Fruit fly (Drosophila melanogaster) whole organism, embryonic: ENCODE measurements around the gene Sec3.

Experiments used
- CG10321 ChIP-seq: fragments of 200-800 bp; sonication (Bioruptor generic); IDR thresholded peaks from 2 replicates; pipeline ENCODE4 v1.3.6; 2022; ENCODE audit warnings: missing biosample characterization, missing genetic modification characterization
- CG11456 ChIP-seq: fragments of 200-800 bp; sonication (Bioruptor generic); IDR thresholded peaks from 3 replicates; pipeline ENCODE4 v1.3.6; 2022; ENCODE audit warnings: missing biosample characterization, missing genetic modification characterization
- CG12104 ChIP-seq: fragments of 200-800 bp; sonication (Bioruptor generic); optimal IDR thresholded peaks from 3 replicates; lab custom pipeline; 2016; ENCODE audit warnings: missing biosample characterization, missing genetic modification characterization
- CG2202 ChIP-seq: fragments of 200-800 bp; sonication (Bioruptor generic); optimal IDR thresholded peaks from 2 replicates; lab custom pipeline; 2018; ENCODE audit warnings: missing biosample characterization, mild to moderate bottlenecking, missing genetic modification characterization
- CG32532 ChIP-seq: fragments of 200-800 bp; sonication (Bioruptor generic); IDR thresholded peaks from 2 replicates; pipeline ENCODE4 v1.3.6; 2022; ENCODE audit warnings: missing biosample characterization, missing genetic modification characterization
- CG32772 ChIP-seq: fragments of 200-800 bp; sonication (Bioruptor generic); IDR thresholded peaks from 2 replicates; pipeline ENCODE4 v1.3.6; 2022; ENCODE audit warnings: missing biosample characterization, missing genetic modification characterization
- CG4424 ChIP-seq: fragments of 200-800 bp; sonication (Bioruptor generic); optimal IDR thresholded peaks from 3 replicates; lab custom pipeline; 2016; ENCODE audit warnings: missing biosample characterization, missing genetic modification characterization
- CG6175 ChIP-seq: fragments of 200-800 bp; sonication (Bioruptor generic); IDR thresholded peaks from 3 replicates; pipeline ENCODE4 v1.3.6; 2022; ENCODE audit warnings: missing biosample characterization, missing genetic modification characterization
- CG6813 ChIP-seq: fragments of 200-800 bp; sonication (Bioruptor generic); optimal IDR thresholded peaks from 2 replicates; lab custom pipeline; 2017; ENCODE audit warnings: missing biosample characterization, missing genetic modification characterization, mild to moderate bottlenecking, moderate library complexity, missing genetic modification reagents
- CG8388 ChIP-seq: fragments of 200-800 bp; sonication (Bioruptor generic); optimal IDR thresholded peaks from 2 replicates; lab custom pipeline; 2019; ENCODE audit warnings: missing biosample characterization, mild to moderate bottlenecking, missing genetic modification characterization, moderate library complexity
- CG8924 ChIP-seq: fragments of 200-800 bp; optimal IDR thresholded peaks from 3 replicates; lab custom pipeline; 2019; ENCODE audit warnings: missing biosample characterization, mild to moderate bottlenecking, missing genetic modification characterization, moderate library complexity
- Dbx ChIP-seq: fragments of 200-800 bp; sonication (Bioruptor generic); IDR thresholded peaks from 3 replicates; pipeline ENCODE4 v1.3.6; 2022; ENCODE audit warnings: missing biosample characterization, missing genetic modification characterization
- Ets65A ChIP-seq: fragments of 200-800 bp; sonication (Bioruptor generic); peaks from one replicate; lab custom pipeline; 2016; ENCODE audit warnings: missing biosample characterization, missing genetic modification characterization
- Kr ChIP-seq: fragments of 200-800 bp; sonication (Bioruptor generic); optimal IDR thresholded peaks from 2 replicates; lab custom pipeline; 2017; ENCODE audit warnings: missing biosample characterization, mild to moderate bottlenecking, missing genetic modification characterization
- Lhr ChIP-seq: fragments of 200-800 bp; sonication (Bioruptor generic); optimal IDR thresholded peaks from 3 replicates; lab custom pipeline; 2017; ENCODE audit warnings: mild to moderate bottlenecking, missing biosample characterization, missing genetic modification reagents, missing genetic modification characterization
- Med ChIP-seq: fragments of 200-800 bp; sonication (Bioruptor generic); peaks from one replicate; lab custom pipeline; 2016; ENCODE audit warnings: missing biosample characterization, missing genetic modification characterization, mild to moderate bottlenecking, inconsistent platforms, moderate library complexity
- Oaz ChIP-seq: fragments of 200-800 bp; sonication (Bioruptor generic); IDR thresholded peaks from 2 replicates; pipeline ENCODE4 v1.3.6; 2022; ENCODE audit warnings: missing biosample characterization, missing genetic modification characterization
- Xrp1 ChIP-seq: fragments of 200-800 bp; sonication (Bioruptor generic); IDR thresholded peaks from 2 replicates; pipeline ENCODE4 v1.3.6; 2022; ENCODE audit warnings: missing biosample characterization, missing genetic modification characterization
- YL-1 ChIP-seq: fragments of 200-800 bp; sonication (Bioruptor generic); optimal IDR thresholded peaks from 3 replicates; lab custom pipeline; 2017; ENCODE audit warnings: missing biosample characterization, mild to moderate bottlenecking, missing genetic modification characterization
- abd-A ChIP-seq: fragments of 200-800 bp; sonication (Bioruptor generic); optimal IDR thresholded peaks from 3 replicates; lab custom pipeline; 2019; ENCODE audit warnings: missing biosample characterization, mild to moderate bottlenecking, missing genetic modification characterization, moderate library complexity
- ash1 ChIP-seq: fragments of 200-800 bp; sonication (Bioruptor generic); optimal IDR thresholded peaks from 2 replicates; lab custom pipeline; 2018; ENCODE audit warnings: missing biosample characterization, mild to moderate bottlenecking, missing genetic modification characterization
- ato ChIP-seq: fragments of 200-800 bp; sonication (Bioruptor generic); IDR thresholded peaks from 2 replicates; pipeline ENCODE4 v1.3.6; 2022; ENCODE audit warnings: missing biosample characterization, missing genetic modification characterization; ENCODE audit not compliant: partially characterized antibody
- chinmo ChIP-seq: fragments of 200-800 bp; sonication (Bioruptor generic); IDR thresholded peaks from 4 replicates; pipeline ENCODE4 v1.3.6; 2022; ENCODE audit warnings: missing biosample characterization, missing genetic modification characterization; ENCODE audit not compliant: partially characterized antibody
- crol ChIP-seq: fragments of 200-800 bp; sonication (Bioruptor generic); IDR thresholded peaks from 2 replicates; pipeline ENCODE4 v1.3.6; 2022; ENCODE audit warnings: missing biosample characterization, missing genetic modification characterization
- dimm ChIP-seq: fragments of 200-800 bp; sonication (Bioruptor generic); IDR thresholded peaks from 2 replicates; pipeline ENCODE4 v1.3.6; 2022; ENCODE audit warnings: missing biosample characterization, missing genetic modification characterization
- ewg ChIP-seq: fragments of 200-800 bp; sonication (Bioruptor generic); optimal IDR thresholded peaks from 3 replicates; lab custom pipeline; 2017; ENCODE audit warnings: mild to moderate bottlenecking, missing biosample characterization, missing genetic modification reagents, missing genetic modification characterization
- klu ChIP-seq: fragments of 200-800 bp; sonication (Bioruptor generic); IDR thresholded peaks from 2 replicates; pipeline ENCODE4 v1.3.6; 2022; ENCODE audit warnings: missing biosample characterization, missing genetic modification characterization
- mld ChIP-seq: fragments of 200-800 bp; sonication (Bioruptor generic); IDR thresholded peaks from 3 replicates; pipeline ENCODE4 v1.3.6; 2022; ENCODE audit warnings: missing biosample characterization, missing genetic modification characterization; ENCODE audit not compliant: partially characterized antibody
- nau ChIP-seq: fragments of 200-800 bp; sonication (Bioruptor generic); optimal IDR thresholded peaks from 3 replicates; lab custom pipeline; 2017; ENCODE audit warnings: missing biosample characterization, mild to moderate bottlenecking, missing genetic modification characterization, missing genetic modification reagents
- sc ChIP-seq, 3 experiments: fragments of >200 bp in 2 of 3; fragments of 200-800 bp in 1 of 3; sonication (Bioruptor generic) in 1 of 3; optimal IDR thresholded peaks; 2 replicates in 2 of 3; 3 replicates in 1 of 3; lab custom pipeline; 2017; ENCODE audit warnings: mild to moderate bottlenecking in 1 of 3, missing biosample characterization in 1 of 3, missing genetic modification characterization in 1 of 3, missing genetic modification reagents in 1 of 3
- sd ChIP-seq: fragments of 200-800 bp; sonication (Bioruptor generic); optimal IDR thresholded peaks from 3 replicates; lab custom pipeline; 2018; ENCODE audit warnings: missing biosample characterization, mild to moderate bottlenecking, missing genetic modification characterization, moderate library complexity
- sisA ChIP-seq: fragments of 200-800 bp; sonication (Bioruptor generic); IDR thresholded peaks from 2 replicates; pipeline ENCODE4 v1.3.6; 2022; ENCODE audit warnings: missing biosample characterization, missing genetic modification characterization
- sna ChIP-seq: fragments of 200-800 bp; sonication (Bioruptor generic); IDR thresholded peaks from 2 replicates; pipeline ENCODE4 v1.3.6; 2022; ENCODE audit warnings: missing biosample characterization, missing genetic modification characterization; ENCODE audit not compliant: partially characterized antibody
- sr ChIP-seq: fragments of 200-800 bp; sonication (Bioruptor generic); IDR thresholded peaks from 3 replicates; pipeline ENCODE4 v1.3.6; 2022; ENCODE audit warnings: missing biosample characterization, missing genetic modification characterization

The Sec3 gene

dm6 chr3L:17403268-17403667 is 21.7 kb downstream of the Sec3 start (continued):
- no peak for TF ChIP-seq CG6813 (GFP tag; lab: Kevin White, UChicago)
- no peak for TF ChIP-seq ash1 (GFP tag; lab: Kevin White, UChicago)
- TF ChIP-seq CG32772 (GFP tag; lab: Robert Waterston, UW) = no peak
- TF ChIP-seq, all 482 proteins: peak for 12

dm6 chr3L:17402399-17402798 is 22.6 kb downstream of the Sec3 start:
- TF ChIP-seq Oaz (GFP tag; lab: Robert Waterston, UW) (no peak), klu (GFP tag; lab: Robert Waterston, UW) (no peak), CG2202 (no peak), YL-1 (GFP tag; lab: Kevin White, UChicago) (no peak), sna (GFP tag; lab: Robert Waterston, UW) (no peak), Ets65A (GFP tag; lab: Kevin White, UChicago) (peak; percentile 91), Lhr (GFP tag; lab: Kevin White, UChicago) (no peak), ewg (GFP tag; lab: Kevin White, UChicago) (no peak), CG8388 (GFP tag; lab: Kevin White, UChicago) (peak; percentile 65), CG6175 (GFP tag; lab: Robert Waterston, UW) (no peak), dimm (GFP tag; lab: Robert Waterston, UW) (0 out of 2 replicates have a peak, but pooled peaks have one; percentile 12), sc (optimal IDR thresholded peaks at IDR 0.05; lab: Kevin White, UChicago) (no peak), sc (GFP tag; optimal IDR thresholded peaks at IDR 0.05; lab: Kevin White, UChicago) (no peak), nau (GFP tag; lab: Kevin White, UChicago) (no peak), CG4424 (GFP tag; lab: Kevin White, UChicago) (no peak), Xrp1 (GFP tag; lab: Robert Waterston, UW) (no peak), CG12104 (GFP tag; lab: Kevin White, UChicago) (no peak), mld (GFP tag; lab: Robert Waterston, UW) (no peak), sisA (GFP tag; lab: Robert Waterston, UW) (no peak)

dm6 chr3L:17401411-17401810 is 23.6 kb downstream of the Sec3 start:
- TF ChIP-seq CG8924 (no peak), CG6175 (GFP tag; lab: Robert Waterston, UW) (0 out of 3 replicates have a peak, but pooled peaks have one; percentile 21), CG11456 (GFP tag; lab: Robert Waterston, UW) (0 out of 3 replicates have a peak, but pooled peaks have one; percentile 3), Med (GFP tag; lab: Kevin White, UChicago) (peak; percentile 63), CG10321 (GFP tag; lab: Robert Waterston, UW) (no peak), sr (0 out of 3 replicates have a peak, but pooled peaks have one; percentile 9), chinmo (GFP tag; lab: Robert Waterston, UW) (0 out of 4 replicates have a peak, but pooled peaks have one; percentile 25), crol (peak; percentile 34; the same call in 1 of the 2 replicates), Ets65A (GFP tag; lab: Kevin White, UChicago) (peak; percentile 83)

DNA sequence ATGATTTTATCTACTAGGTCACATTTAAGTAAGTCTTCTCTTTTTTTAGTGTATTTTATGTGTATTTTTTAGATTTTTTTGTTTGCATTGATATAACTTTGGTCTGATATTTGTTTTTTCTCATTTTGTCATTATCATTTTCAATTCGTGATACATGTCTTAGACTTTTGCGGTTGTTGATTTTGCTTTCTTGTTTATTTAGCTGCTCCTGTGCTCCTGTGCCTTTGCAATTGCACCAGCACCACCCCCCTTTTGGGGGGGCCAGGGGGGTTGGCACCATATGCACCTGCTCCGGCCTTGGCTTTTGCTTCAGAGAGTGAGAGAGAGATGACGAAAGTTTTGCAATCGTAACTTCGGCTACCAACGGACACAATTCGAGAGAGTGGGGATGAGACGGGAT is 24.1 kb downstream of the Sec3 start:
- TF ChIP-seq Dbx (GFP tag; lab: Robert Waterston, UW) = no peak
- no peak for TF ChIP-seq ato (GFP tag; lab: Robert Waterston, UW)
- no peak for TF ChIP-seq Kr (GFP tag; lab: Kevin White, UChicago)

DNA sequence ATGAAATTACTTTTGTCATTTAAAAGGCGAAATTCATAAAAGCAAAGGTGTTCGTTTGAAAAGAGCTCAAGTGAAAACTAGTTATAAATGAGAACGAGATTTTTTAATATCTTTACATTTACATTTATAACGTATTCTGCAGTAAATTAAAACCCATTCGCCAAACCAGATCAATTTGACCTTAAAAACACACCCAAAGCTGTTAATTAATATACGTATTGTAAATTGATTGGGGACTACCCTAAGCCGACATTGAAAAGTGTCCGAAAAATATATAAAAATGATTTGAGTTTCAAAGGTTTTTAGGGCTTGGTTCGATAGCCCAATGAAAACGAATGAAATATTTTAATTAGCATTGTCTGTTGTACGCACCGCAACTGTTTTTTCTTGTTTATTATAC is 26.0 kb downstream of the Sec3 start:
- TF ChIP-seq CG32532 = no peak
- peak; percentile 7 for TF ChIP-seq sd
- TF ChIP-seq abd-A (tag; lab: Kevin White, UChicago) = peak; percentile 81
